Fruit fly (Drosophila melanogaster) whole organism, pupa: ENCODE data around the gene ecd.

Experiments used
- CG12605 ChIP-seq: fragments of 200-800 bp; sonication (Bioruptor generic); IDR thresholded peaks from 2 replicates; pipeline ENCODE4 v1.3.6; 2022; ENCODE audit warnings: missing biosample characterization, missing genetic modification characterization
- CG13204 ChIP-seq: fragments of 200-800 bp; sonication (Bioruptor generic); optimal IDR thresholded peaks from 2 replicates; lab custom pipeline; 2018; ENCODE audit warnings: missing biosample characterization, mild to moderate bottlenecking, missing genetic modification characterization, moderate library complexity
- CG14655 ChIP-seq: fragments of 200-800 bp; sonication (Bioruptor generic); optimal IDR thresholded peaks from 3 replicates; lab custom pipeline; 2017; ENCODE audit warnings: mild to moderate bottlenecking, missing biosample characterization, missing genetic modification reagents, missing genetic modification characterization
- CG15710 ChIP-seq: fragments of 200-800 bp; sonication (Bioruptor generic); optimal IDR thresholded peaks from 2 replicates; lab custom pipeline; 2018; ENCODE audit warnings: missing biosample characterization, mild to moderate bottlenecking, missing genetic modification characterization, moderate library complexity
- CG17806 ChIP-seq: fragments of 200-800 bp; sonication (Bioruptor generic); optimal IDR thresholded peaks from 2 replicates; lab custom pipeline; 2018; ENCODE audit warnings: missing biosample characterization, mild to moderate bottlenecking, missing genetic modification characterization, moderate library complexity
- CG32121 ChIP-seq: fragments of 200-800 bp; sonication (Bioruptor generic); IDR thresholded peaks from 2 replicates; pipeline ENCODE4 v1.3.6; 2022; ENCODE audit warnings: missing biosample characterization, missing genetic modification characterization
- CG34367 ChIP-seq: fragments of 200-800 bp; sonication (Bioruptor generic); optimal IDR thresholded peaks from 2 replicates; lab custom pipeline; 2018; ENCODE audit warnings: missing biosample characterization, mild to moderate bottlenecking, missing genetic modification characterization
- CG4496 ChIP-seq: fragments of 200-800 bp; sonication (Bioruptor generic); IDR thresholded peaks from 3 replicates; pipeline ENCODE4 v1.3.6; 2022; ENCODE audit warnings: missing biosample characterization, missing genetic modification characterization
- CG8159 ChIP-seq: fragments of 200-800 bp; sonication (Bioruptor generic); optimal IDR thresholded peaks from 3 replicates; lab custom pipeline; 2018; ENCODE audit warnings: missing biosample characterization, mild to moderate bottlenecking, missing genetic modification characterization, moderate library complexity
- CG8301 ChIP-seq: fragments of 200-800 bp; sonication (Bioruptor generic); optimal IDR thresholded peaks from 2 replicates; lab custom pipeline; 2018; ENCODE audit warnings: missing biosample characterization, mild to moderate bottlenecking, missing genetic modification characterization
- CG9948 ChIP-seq: fragments of 200-800 bp; sonication (Bioruptor generic); optimal IDR thresholded peaks from 2 replicates; lab custom pipeline; 2018; ENCODE audit warnings: missing biosample characterization, mild to moderate bottlenecking, missing genetic modification characterization, moderate library complexity
- D1 ChIP-seq: fragments of 200-800 bp; sonication (Bioruptor generic); optimal IDR thresholded peaks from 2 replicates; lab custom pipeline; 2018; ENCODE audit warnings: missing biosample characterization, mild to moderate bottlenecking, missing genetic modification characterization, moderate library complexity
- Pif1A ChIP-seq: fragments of 200-800 bp; sonication (Bioruptor generic); optimal IDR thresholded peaks from 3 replicates; lab custom pipeline; 2016; ENCODE audit warnings: missing biosample characterization, missing genetic modification characterization
- gl ChIP-seq: fragments of 200-800 bp; sonication (Bioruptor generic); optimal IDR thresholded peaks from 2 replicates; lab custom pipeline; 2018; ENCODE audit warnings: missing biosample characterization, mild to moderate bottlenecking, missing genetic modification characterization
- rn ChIP-seq: fragments of 200-800 bp; sonication (Bioruptor generic); IDR thresholded peaks from 2 replicates; pipeline ENCODE4 v1.3.6; 2022; ENCODE audit warnings: missing biosample characterization, missing genetic modification characterization

Gene ecd

dm6 chr3L:2237034-2237433 is 28.6 kb downstream of the ecd start, which contains the start of gene CG9018:
CG9018 (minus strand) TSS chr3L:2237076.
- TF ChIP-seq CG8159 (tag; lab: Kevin White, UChicago) (no peak), CG34367 (tag; lab: Kevin White, UChicago) (no peak), CG13204 (GFP tag; lab: Kevin White, UChicago) (no peak), CG8301 (tag; lab: Kevin White, UChicago) (no peak), CG4496 (no peak), CG14655 (no peak), CG12605 (no peak), CG32121 (GFP tag; lab: Robert Waterston, UW) (no peak)
- TF ChIP-seq, all 21 proteins: peak for 0

dm6 chr3L:2229172-2229696 is 36.4 kb downstream of the ecd start, which contains the start of gene Oseg2:
Oseg2 (plus strand) TSS chr3L:2229646.
- no peak for TF ChIP-seq Pif1A
- no peak for TF ChIP-seq D1 (tag; lab: Kevin White, UChicago)
- no peak for TF ChIP-seq CG8301 (tag; lab: Kevin White, UChicago)
- TF ChIP-seq CG14655 = no peak
- no peak for TF ChIP-seq CG9948 (tag; lab: Kevin White, UChicago)
- no peak for TF ChIP-seq CG17806 (tag; lab: Kevin White, UChicago)
- TF ChIP-seq CG12605 = peak; percentile 85

dm6 chr3L:2228367-2229171 is 37.1 kb downstream of the ecd start:
- no peak for TF ChIP-seq CG34367 (tag; lab: Kevin White, UChicago)
- no peak for TF ChIP-seq CG15710 (tag; lab: Kevin White, UChicago)
- no peak for TF ChIP-seq CG9948 (tag; lab: Kevin White, UChicago)
- TF ChIP-seq gl = no peak
- TF ChIP-seq rn (GFP tag; lab: Robert Waterston, UW) = no peak
